Worm (Caenorhabditis elegans) whole organism, L4/young adult: Measurements from ENCODE around the gene svh-5.
A peak's percentile ranks its signal among the peaks of the same experiment; 100 is the strongest.

ENCODE experiments used
- W03F9.2 ChIP-seq: fragments of 150-350 bp; optimal IDR thresholded peaks from 2 replicates; lab custom pipeline; 2014; ENCODE audit warnings: missing biosample characterization, missing genetic modification characterization
- dao-5 ChIP-seq: sonication (generic microtip); optimal IDR thresholded peaks from 2 replicates; lab custom pipeline; 2016; ENCODE audit warnings: missing genotype, missing genetic modification characterization, moderate library complexity, missing compliant biosample characterization
- him-1 ChIP-seq: sonication (generic microtip); optimal IDR thresholded peaks from 2 replicates; lab custom pipeline; 2016; ENCODE audit warnings: missing genotype, missing genetic modification reagents, missing genetic modification characterization, missing compliant biosample characterization

The svh-5 gene

ce11 chrX:15355603-15356002, 22.0 kb downstream of the svh-5 start:
- TF ChIP-seq him-1 (no peak), dao-5 (no peak), W03F9.2 (tag; lab: Kevin White, UChicago) (no peak)

ce11 chrX:15354938-15355337, 22.7 kb downstream of the svh-5 start, which contains the start of gene nfki-1:
nfki-1 (plus strand) TSS chrX:15355238.
- TF ChIP-seq him-1: no peak
- no peak for TF ChIP-seq W03F9.2 (tag; lab: Kevin White, UChicago)
- TF ChIP-seq dao-5: no peak

ce11 chrX:15353874-15354480, 23.6 kb downstream of the svh-5 start:
- TF ChIP-seq W03F9.2 (tag; lab: Kevin White, UChicago): peak; percentile 56
- peak; percentile 80 for TF ChIP-seq dao-5
- peak; percentile 93 for TF ChIP-seq him-1

- no peak for TF ChIP-seq dao-5
- no peak for TF ChIP-seq W03F9.2 (tag; lab: Kevin White, UChicago)
- TF ChIP-seq him-1: no peak
Observed at ce11 chrX:15352871-15353270, 24.8 kb downstream of the svh-5 start.

ce11 chrX:15347680-15348079, 29.9 kb downstream of the svh-5 start:
- TF ChIP-seq him-1 (no peak), W03F9.2 (tag; lab: Kevin White, UChicago) (no peak), dao-5 (no peak)

DNA sequence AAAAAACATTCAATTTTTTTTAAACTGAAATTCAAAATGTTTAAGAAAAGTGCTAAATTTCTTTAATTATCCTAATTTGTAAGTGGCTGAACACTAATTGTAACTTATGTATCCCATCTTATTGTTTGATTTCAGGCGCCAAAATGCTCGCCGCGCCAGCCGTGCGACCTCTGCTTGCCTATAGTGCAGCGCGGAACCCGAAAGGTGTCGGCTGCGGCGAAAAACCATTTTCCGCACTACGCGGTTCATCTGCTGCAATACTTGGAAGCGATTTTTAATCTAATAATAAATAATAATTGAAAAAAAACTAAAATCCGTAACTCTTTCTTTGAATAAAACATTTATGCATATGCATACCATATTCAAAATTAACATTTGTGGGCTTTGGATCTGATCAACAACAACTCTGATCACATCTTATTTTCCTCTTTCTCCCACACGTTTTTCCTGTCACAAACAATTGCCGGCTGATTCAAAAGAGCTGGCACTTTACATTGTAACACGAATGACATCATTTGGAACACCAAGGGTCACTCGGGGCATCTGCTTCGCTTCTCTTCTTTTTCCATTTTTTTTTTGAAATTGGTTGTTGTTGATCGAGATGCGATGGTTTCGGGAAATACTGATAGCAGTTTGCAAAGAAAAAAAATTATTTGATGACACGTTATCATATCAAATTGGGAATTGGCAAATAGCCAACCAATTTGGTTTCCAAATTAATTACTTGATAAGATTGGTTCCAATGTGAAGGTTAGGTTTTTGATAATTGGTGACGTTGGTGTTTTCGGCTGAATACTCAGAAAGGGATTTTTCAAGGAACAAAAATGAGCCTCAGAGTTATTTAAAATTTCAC, 32.1 kb downstream of the svh-5 start:
- TF ChIP-seq dao-5 (no peak), him-1 (no peak), W03F9.2 (tag; lab: Kevin White, UChicago) (no peak)

DNA sequence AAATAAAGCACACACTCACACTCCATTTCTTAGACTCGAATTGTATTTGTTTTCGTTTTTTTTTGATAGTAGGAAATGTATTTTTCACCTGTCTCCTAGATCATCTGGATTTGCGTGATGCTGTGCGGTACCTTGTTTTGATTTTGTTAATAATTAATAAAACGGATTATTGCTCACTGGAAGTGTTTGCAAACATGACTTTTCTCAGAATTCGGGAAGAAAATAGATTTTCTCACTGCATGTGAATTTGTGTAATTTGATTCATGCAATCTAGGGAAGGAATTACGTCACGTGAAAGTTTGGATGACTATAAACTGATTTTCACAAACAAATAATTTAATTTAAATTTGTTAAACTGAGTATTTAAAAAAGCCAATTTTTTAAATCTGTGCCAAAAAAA, 33.7 kb downstream of the svh-5 start:
- no peak for TF ChIP-seq him-1
- TF ChIP-seq W03F9.2 (tag; lab: Kevin White, UChicago): no peak
- no peak for TF ChIP-seq dao-5

- TF ChIP-seq dao-5 (no peak), him-1 (no peak), W03F9.2 (tag; lab: Kevin White, UChicago) (no peak)
Observed at ce11 chrX:15342744-15343259, 34.8 kb downstream of the svh-5 start.

- TF ChIP-seq him-1 (peak; percentile 58), dao-5 (no peak), W03F9.2 (tag; lab: Kevin White, UChicago) (no peak)
Observed at ce11 chrX:15342092-15342491, 35.5 kb downstream of the svh-5 start.

- no peak for TF ChIP-seq him-1
- TF ChIP-seq W03F9.2 (tag; lab: Kevin White, UChicago): no peak
- TF ChIP-seq dao-5: no peak
Observed at ce11 chrX:15340743-15341142, 36.9 kb downstream of the svh-5 start.

DNA sequence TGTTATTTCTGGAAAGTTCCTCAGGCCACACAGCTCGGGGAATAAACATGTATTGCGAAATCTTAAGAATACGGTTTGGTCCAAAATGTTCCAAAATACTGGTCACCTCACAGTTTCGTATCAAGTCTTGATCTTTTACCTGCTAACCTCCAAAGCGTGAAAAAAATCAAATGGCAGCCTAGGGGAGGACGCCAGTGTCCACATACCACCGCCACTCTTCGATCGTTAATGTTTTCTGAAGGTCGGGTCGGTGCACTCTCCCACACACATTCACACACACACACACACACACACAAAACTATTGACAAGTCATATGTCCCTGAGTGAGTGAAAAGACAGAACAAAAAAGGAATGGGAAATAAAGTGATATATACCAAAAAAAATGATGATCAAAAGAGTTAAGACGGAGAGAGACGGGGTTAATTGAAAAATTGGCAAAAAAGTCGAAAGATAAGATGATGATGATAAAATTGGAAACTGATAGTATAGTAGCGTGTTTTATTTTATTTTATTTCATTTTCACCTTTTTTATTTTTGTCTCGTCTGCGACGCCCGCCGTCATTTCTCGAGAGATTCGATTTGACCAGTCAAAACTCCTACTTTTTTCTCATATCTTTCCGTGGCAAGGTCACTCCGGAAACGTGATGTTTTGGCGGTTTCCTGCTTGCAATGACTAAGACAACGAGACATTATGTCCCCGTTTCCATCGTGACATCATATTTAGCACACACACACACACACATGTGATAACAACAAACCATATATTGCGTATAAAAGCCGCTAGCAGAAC, 37.6 kb downstream of the svh-5 start, which contains the start of gene Y15E3A.5:
Y15E3A.5 (plus strand) TSS at position 752 of the 790 bp plus-strand sequence.
- TF ChIP-seq dao-5 (no peak), him-1 (no peak), W03F9.2 (tag; lab: Kevin White, UChicago) (no peak)

- no peak for TF ChIP-seq him-1
- no peak for TF ChIP-seq W03F9.2 (tag; lab: Kevin White, UChicago)
Observed at ce11 chrX:15338195-15338594, 39.4 kb downstream of the svh-5 start.

DNA sequence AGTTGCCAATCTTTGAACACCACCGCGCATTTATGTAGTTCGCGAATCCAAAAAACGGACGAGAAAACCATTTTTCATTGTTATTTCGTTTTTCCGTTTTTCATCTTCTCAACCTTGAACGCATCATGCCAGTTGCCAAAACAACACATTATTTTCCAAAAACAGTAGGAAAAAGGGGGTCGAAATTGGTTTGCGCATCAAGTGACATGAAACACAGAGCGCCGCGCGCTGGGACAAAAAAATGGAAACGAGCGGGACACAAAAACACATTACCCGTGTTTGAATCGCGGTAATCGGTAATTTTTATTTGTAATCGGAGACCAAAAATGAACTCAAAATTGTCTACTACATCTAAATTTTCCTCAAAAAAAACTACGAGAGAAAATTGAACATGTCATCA, 41.2 kb downstream of the svh-5 start:
- no peak for TF ChIP-seq him-1
- no peak for TF ChIP-seq W03F9.2 (tag; lab: Kevin White, UChicago)
- no peak for TF ChIP-seq dao-5

DNA sequence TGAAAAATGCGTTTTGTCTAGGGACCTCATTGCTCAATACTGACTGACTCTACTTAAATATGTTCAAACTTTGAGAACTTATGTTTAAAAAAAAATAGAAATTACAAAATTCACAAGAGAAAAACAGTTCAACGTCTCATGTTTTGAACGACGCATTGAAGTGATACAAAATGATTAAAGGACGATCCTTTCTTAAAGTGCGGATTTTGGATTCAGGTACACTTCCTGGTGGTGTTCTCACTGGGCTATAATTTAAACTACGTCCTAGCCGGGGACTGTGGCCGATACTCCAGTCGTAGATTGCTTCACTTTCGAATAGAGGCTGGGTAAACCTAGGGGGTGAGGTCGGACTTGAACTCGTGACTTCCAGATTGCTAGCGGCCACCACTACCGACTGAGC, 42.0 kb downstream of the svh-5 start:
- no peak for TF ChIP-seq him-1
